Comparison of ENCODE assay signal across 3 worm cellular contexts in genomic region chrIV:848207-848606, ce11.
TF ChIP-seq lines count a peak whose summit lies in the region.

No protein-coding gene starts in this region.

TF ChIP-seq in whole organism, L3 larva, 47 proteins besides CTCF, POLR2A, EP300 and RAD21:
- TF ChIP-seq ztf-4 (tag; optimal IDR thresholded peaks at IDR 0.05; lab: Kevin White, UChicago) (no peak), ceh-28 (tag; optimal IDR thresholded peaks at IDR 0.05; lab: Kevin White, UChicago) (peak; percentile 77), egl-5 (tag; optimal IDR thresholded peaks at IDR 0.05; lab: Kevin White, UChicago) (no peak), zag-1 (tag; optimal IDR thresholded peaks at IDR 0.05; lab: Kevin White, UChicago) (no peak)

TF ChIP-seq in whole organism, L4 larva, 104 proteins besides CTCF, POLR2A, EP300 and RAD21:
- TF ChIP-seq nhr-48 (tag; optimal IDR thresholded peaks at IDR 0.05; lab: Kevin White, UChicago) (no peak), arid-1 (GFP tag; conservative IDR thresholded peaks at IDR 0.05; lab: Robert Waterston, UW) (no peak), daf-19 (GFP tag; conservative IDR thresholded peaks at IDR 0.05; lab: Robert Waterston, UW) (no peak), aha-1 (tag; lab: Kevin White, UChicago) (peak; percentile 12), lin-1 (GFP tag; IDR thresholded peaks at IDR 0.05; lab: Robert Waterston, UW) (no peak), ztf-11 (tag; optimal IDR thresholded peaks at IDR 0.05; lab: Kevin White, UChicago) (no peak), nhr-111 (GFP tag; optimal IDR thresholded peaks at IDR 0.05; lab: Kevin White, UChicago) (no peak), lin-38 (GFP tag; IDR thresholded peaks at IDR 0.05; lab: Robert Waterston, UW) (no peak), unc-62 (GFP tag; optimal IDR thresholded peaks at IDR 0.05 in 1 of 2; lab: Kevin White, UChicago) (peak in 1 of 2 experiments; percentile 33), unc-62 (tag; optimal IDR thresholded peaks at IDR 0.05; lab: Kevin White, UChicago) (no peak), vab-7 (GFP tag; IDR thresholded peaks at IDR 0.05; lab: Robert Waterston, UW) (no peak), ceh-28 (tag; optimal IDR thresholded peaks at IDR 0.05; lab: Kevin White, UChicago) (peak; percentile 64), set-16 (GFP tag; IDR thresholded peaks at IDR 0.05; lab: Robert Waterston, UW) (no peak), spr-3 (GFP tag; optimal IDR thresholded peaks at IDR 0.05; lab: Kevin White, UChicago) (no peak), pqm-1 (tag; optimal IDR thresholded peaks at IDR 0.05; lab: Kevin White, UChicago) (no peak), dmd-6 (GFP tag; IDR thresholded peaks at IDR 0.05; lab: Robert Waterston, UW) (no peak), nhr-6 (tag; optimal IDR thresholded peaks at IDR 0.05; lab: Kevin White, UChicago) (no peak), hmg-1.1 (GFP tag; IDR thresholded peaks at IDR 0.05; lab: Robert Waterston, UW) (no peak), unc-39 (tag; optimal IDR thresholded peaks at IDR 0.05; lab: Kevin White, UChicago) (no peak), hlh-30 (tag; optimal IDR thresholded peaks at IDR 0.05; lab: Kevin White, UChicago; ENCODE audit: insufficient read depth) (no peak), zag-1 (tag; optimal IDR thresholded peaks at IDR 0.05; lab: Kevin White, UChicago) (no peak), ama-1 (optimal IDR thresholded peaks at IDR 0.05; lab: Kevin White, UChicago) (no peak), nhr-76 (tag; optimal IDR thresholded peaks at IDR 0.05; lab: Kevin White, UChicago) (no peak), R02D3.7 (tag; optimal IDR thresholded peaks at IDR 0.05; lab: Kevin White, UChicago) (no peak), lin-39 (tag; optimal IDR thresholded peaks at IDR 0.05; lab: Kevin White, UChicago) (no peak), hif-1 (tag; optimal IDR thresholded peaks at IDR 0.05; lab: Kevin White, UChicago) (no peak), zip-11 (GFP tag; IDR thresholded peaks at IDR 0.05; lab: Robert Waterston, UW) (no peak), nhr-28 (tag; optimal IDR thresholded peaks at IDR 0.05; lab: Kevin White, UChicago) (no peak)

TF ChIP-seq in whole organism, midembryonic, 9 proteins besides CTCF, POLR2A, EP300 and RAD21:
- TF ChIP-seq T22C8.4 (GFP tag; IDR thresholded peaks at IDR 0.05; lab: Robert Waterston, UW): peak; percentile 42; the same call in 1 of the 2 replicates
- TF ChIP-seq tab-1 (GFP tag; IDR thresholded peaks at IDR 0.05; lab: Robert Waterston, UW): no peak

Comparison
In these comparisons a context has a peak if more than half of its experiments do, and no peak if none do; other contexts are left out.
1. Of the 28 proteins assayed by ChIP-seq in both whole organism, L4 larva and whole organism, L3 larva: peak only in whole organism, L4 larva: none; only in whole organism, L3 larva: none; in both: ceh-28; in neither: 26; mixed calls (peak in some experiments, not most) for 1.